Fruit fly (Drosophila melanogaster): ENCODE results near the gene upd1.

dm6 chrX:18321358-18321757, 12.3 kb upstream of the upd1 start:
- TF ChIP-seq CTCF (optimal IDR thresholded peaks at IDR 0.05) (peak; percentile 44 to 49), CG8478 (optimal IDR thresholded peaks at IDR 0.05) (no peak)

All from S2 (cell line).